Worm (Caenorhabditis elegans): ENCODE results near the gene mog-5.

mog-5 gene

DNA sequence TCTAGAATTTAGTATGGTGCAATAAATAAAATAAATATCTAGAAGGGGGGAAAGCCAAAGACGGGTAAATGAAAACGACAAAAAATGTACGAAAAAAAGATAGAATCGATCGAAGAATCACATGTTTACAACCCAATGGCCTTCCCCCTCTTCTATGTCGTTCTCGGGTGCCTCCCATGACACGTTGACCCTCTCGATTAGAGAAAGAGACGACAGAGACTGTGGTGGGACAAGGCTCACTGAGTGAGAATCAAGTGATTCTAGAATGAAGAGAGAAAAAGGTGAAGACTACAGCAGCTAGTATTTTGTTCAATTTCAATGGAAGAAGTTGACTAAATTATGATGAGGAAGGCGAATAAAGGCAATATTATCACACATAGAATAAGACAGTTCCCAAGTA lies 26.7 kb downstream of the mog-5 start (continued):
- TF ChIP-seq unc-62 (GFP tag; optimal IDR thresholded peaks at IDR 0.05) (peak; percentile 39), nhr-12 (tag; optimal IDR thresholded peaks at IDR 0.05) (no peak), nhr-237 (tag; optimal IDR thresholded peaks at IDR 0.05) (no peak), unc-39 (tag; optimal IDR thresholded peaks at IDR 0.05) (no peak), mls-2 (tag; optimal IDR thresholded peaks at IDR 0.05) (no peak)

- no peak for TF ChIP-seq elt-3 (tag; optimal IDR thresholded peaks at IDR 0.05)
- no peak for TF ChIP-seq tbx-8 (GFP tag; optimal IDR thresholded peaks at IDR 0.05)
- TF ChIP-seq blmp-1 (tag; optimal IDR thresholded peaks at IDR 0.05) = no peak
- no peak for TF ChIP-seq nhr-28 (tag; optimal IDR thresholded peaks at IDR 0.05)
- no peak for TF ChIP-seq ham-2 (GFP tag; optimal IDR thresholded peaks at IDR 0.05)
These were observed 27.1 kb downstream of the mog-5 start for ce11 chrII:5426470-5426869.

- TF ChIP-seq ceh-83 (GFP tag; optimal IDR thresholded peaks at IDR 0.05) (peak; percentile 19), snpc-4 (tag; optimal IDR thresholded peaks at IDR 0.05) (no peak), mab-5 (tag; optimal IDR thresholded peaks at IDR 0.05) (no peak), ham-2 (GFP tag; optimal IDR thresholded peaks at IDR 0.05) (peak; percentile 0), mep-1 (tag; optimal IDR thresholded peaks at IDR 0.05) (peak; percentile 7)
These were observed 30.4 kb downstream of the mog-5 start, which contains the start of the genes F07F6.4 and F07F6.2 for ce11 chrII:5429522-5430257. F07F6.4 (minus strand) TSS chrII:5429572. F07F6.2 (plus strand) TSS chrII:5430207.

ce11 chrII:5433069-5433468 lies 33.7 kb downstream of the mog-5 start, which contains the start of gene srx-114:
srx-114 (minus strand) TSS chrII:5433169.
- TF ChIP-seq unc-120 (tag; optimal IDR thresholded peaks at IDR 0.05; ENCODE audit: poor library complexity, severe bottlenecking) = no peak
- no peak for TF ChIP-seq nhr-12 (tag; optimal IDR thresholded peaks at IDR 0.05)
- no peak for TF ChIP-seq lsy-2 (tag; optimal IDR thresholded peaks at IDR 0.05)
- TF ChIP-seq unc-39 (tag; optimal IDR thresholded peaks at IDR 0.05) = no peak
- TF ChIP-seq mab-5 (tag; optimal IDR thresholded peaks at IDR 0.05) = no peak
- no peak for TF ChIP-seq snpc-4 (tag; optimal IDR thresholded peaks at IDR 0.05)
- TF ChIP-seq zip-8 (tag; optimal IDR thresholded peaks at IDR 0.05) = no peak
- no peak for TF ChIP-seq nhr-76 (tag; optimal IDR thresholded peaks at IDR 0.05)
- no peak for TF ChIP-seq ham-2 (GFP tag; optimal IDR thresholded peaks at IDR 0.05)
- TF ChIP-seq elt-1 (tag; optimal IDR thresholded peaks at IDR 0.05; ENCODE audit: borderline replicate concordance, insufficient read depth) = no peak
- no peak for TF ChIP-seq nhr-28 (tag; optimal IDR thresholded peaks at IDR 0.05)
- no peak for TF ChIP-seq M03D4.4 (tag; optimal IDR thresholded peaks at IDR 0.05)
- TF ChIP-seq ceh-43 (GFP tag; optimal IDR thresholded peaks at IDR 0.05) = no peak
- TF ChIP-seq hlh-1 (tag; optimal IDR thresholded peaks at IDR 0.05) = no peak
- no peak for TF ChIP-seq ztf-11 (tag; optimal IDR thresholded peaks at IDR 0.05)

DNA sequence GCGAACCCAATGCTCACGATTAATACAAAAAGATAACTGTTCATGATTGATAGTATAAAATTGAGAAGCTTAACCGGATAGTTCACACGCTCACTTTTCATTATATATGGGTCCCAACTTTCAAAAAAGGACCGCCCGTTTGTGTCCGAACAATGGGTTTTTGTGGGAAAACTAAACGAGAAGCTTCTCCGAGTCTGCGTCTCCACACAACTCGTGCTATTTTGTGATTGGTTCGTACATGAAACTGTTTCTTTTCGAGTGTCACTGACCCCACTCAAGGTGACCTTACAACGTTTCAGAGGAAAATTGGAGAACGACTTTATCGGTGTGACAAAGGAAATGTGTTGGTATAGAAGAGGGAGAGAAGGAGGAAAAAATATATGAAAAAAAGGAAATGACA lies 37.5 kb downstream of the mog-5 start, which contains the start of gene dct-5:
dct-5 (minus strand) TSS at position 101 of the 400 bp plus-strand sequence.
- TF ChIP-seq lsy-2 (tag; optimal IDR thresholded peaks at IDR 0.05) (no peak), drap-1 (GFP tag; optimal IDR thresholded peaks at IDR 0.05) (no peak), sptf-1 (tag; optimal IDR thresholded peaks at IDR 0.05) (no peak), cnd-1 (tag; optimal IDR thresholded peaks at IDR 0.05) (no peak), unc-39 (tag; optimal IDR thresholded peaks at IDR 0.05) (no peak), mls-2 (tag; optimal IDR thresholded peaks at IDR 0.05) (no peak), zip-8 (tag; optimal IDR thresholded peaks at IDR 0.05) (no peak), nhr-12 (tag; optimal IDR thresholded peaks at IDR 0.05) (no peak), elt-3 (tag; optimal IDR thresholded peaks at IDR 0.05) (no peak), mab-5 (tag; optimal IDR thresholded peaks at IDR 0.05) (no peak), ceh-83 (GFP tag; optimal IDR thresholded peaks at IDR 0.05) (no peak), flh-1 (GFP tag; optimal IDR thresholded peaks at IDR 0.05) (no peak)

ce11 chrII:5437586-5437985 lies 38.2 kb downstream of the mog-5 start, which contains the start of gene F07F6.1:
F07F6.1 (plus strand) TSS chrII:5437886.
- TF ChIP-seq elt-3 (tag; optimal IDR thresholded peaks at IDR 0.05) (no peak), ztf-11 (tag; optimal IDR thresholded peaks at IDR 0.05) (no peak), flh-1 (GFP tag; optimal IDR thresholded peaks at IDR 0.05) (no peak), mab-5 (tag; optimal IDR thresholded peaks at IDR 0.05) (no peak), drap-1 (GFP tag; optimal IDR thresholded peaks at IDR 0.05) (no peak), pha-4 (tag; optimal IDR thresholded peaks at IDR 0.05) (no peak), sem-2 (GFP tag; optimal IDR thresholded peaks at IDR 0.05) (no peak), ceh-39 (tag; optimal IDR thresholded peaks at IDR 0.05) (no peak), tbx-8 (GFP tag; optimal IDR thresholded peaks at IDR 0.05) (no peak), bed-3 (GFP tag; optimal IDR thresholded peaks at IDR 0.05) (no peak), nhr-237 (tag; optimal IDR thresholded peaks at IDR 0.05) (no peak), mep-1 (tag; optimal IDR thresholded peaks at IDR 0.05) (no peak), sptf-1 (tag; optimal IDR thresholded peaks at IDR 0.05) (no peak), zip-8 (tag; optimal IDR thresholded peaks at IDR 0.05) (no peak), ham-2 (GFP tag; optimal IDR thresholded peaks at IDR 0.05) (no peak), ces-1 (GFP tag; optimal IDR thresholded peaks at IDR 0.05) (no peak)

Measured in whole organism, mixed stage, embryonic.